Worm (Caenorhabditis elegans): ENCODE results near the gene ZC395.4.

- no peak for TF ChIP-seq mls-2 (tag; optimal IDR thresholded peaks at IDR 0.05)
- TF ChIP-seq lsy-2 (tag; optimal IDR thresholded peaks at IDR 0.05) = no peak
- TF ChIP-seq nhr-28 (tag; optimal IDR thresholded peaks at IDR 0.05) = no peak
Observed at ce11 chrIII:5228839-5229238, 41.1 kb upstream of the ZC395.4 start.

All from whole organism, mixed stage, embryonic.